Worm (Caenorhabditis elegans) whole organism, young adult: Measurements from ENCODE around the gene pcf-11.
A peak's percentile ranks its signal among the peaks of the same experiment; 100 is the strongest.

Experiments
- C06A6.2 ChIP-seq: fragments of 200-800 bp; sonication (Bioruptor generic); conservative IDR thresholded peaks from 2 replicates; pipeline ENCODE4 v1.3.6; 2022; ENCODE audit warnings: missing genetic modification characterization, missing compliant biosample characterization
- F10E7.11 ChIP-seq: sonication (generic microtip); optimal IDR thresholded peaks from 2 replicates; lab custom pipeline; 2017; ENCODE audit warnings: mild to moderate bottlenecking, missing genetic modification characterization, moderate library complexity, missing compliant biosample characterization
- F33H1.4 ChIP-seq: fragments of 200-800 bp; sonication (Bioruptor generic); IDR thresholded peaks from 2 replicates; pipeline ENCODE4 v1.3.6; 2022; ENCODE audit warnings: missing genetic modification reagents, missing genetic modification characterization, missing compliant biosample characterization
- F37B4.10 ChIP-seq: fragments of 200-800 bp; sonication (Bioruptor generic); IDR thresholded peaks from 2 replicates; pipeline ENCODE4 v1.3.6; 2022; ENCODE audit warnings: missing genetic modification characterization, missing compliant biosample characterization
- F57A8.1 ChIP-seq: fragments of 200-800 bp; sonication (Bioruptor generic); optimal IDR thresholded peaks from 2 replicates; lab custom pipeline; 2018; ENCODE audit warnings: mild to moderate bottlenecking, missing genetic modification characterization, moderate library complexity, missing compliant biosample characterization
- K11D2.4 ChIP-seq: fragments of 200-800 bp; sonication (Bioruptor generic); IDR thresholded peaks from 2 replicates; pipeline ENCODE4 v1.3.6; 2022; ENCODE audit warnings: missing genetic modification reagents, missing genetic modification characterization, missing compliant biosample characterization
- K12H6.12 ChIP-seq: fragments of 200-800 bp; sonication (Bioruptor generic); optimal IDR thresholded peaks from 2 replicates; lab custom pipeline; 2018; ENCODE audit warnings: mild to moderate bottlenecking, missing genetic modification characterization, missing compliant biosample characterization
- Y53F4B.3 ChIP-seq: fragments of 200-800 bp; sonication (Bioruptor generic); IDR thresholded peaks from 2 replicates; pipeline ENCODE4 v1.3.6; 2022; ENCODE audit warnings: missing genetic modification reagents, missing genetic modification characterization, missing compliant biosample characterization
- Y53G8AR.9 ChIP-seq: fragments of 200-800 bp; sonication (Bioruptor generic); conservative IDR thresholded peaks from 2 replicates; pipeline ENCODE4 v1.3.6; 2022; ENCODE audit warnings: missing genetic modification reagents, missing genetic modification characterization, missing compliant biosample characterization
- Y56A3A.18 ChIP-seq: fragments of 200-800 bp; sonication (Bioruptor generic); IDR thresholded peaks from 2 replicates; pipeline ENCODE4 v1.3.6; 2022; ENCODE audit warnings: missing genetic modification reagents, missing genetic modification characterization, missing compliant biosample characterization
- ZK185.1 ChIP-seq: sonication (generic microtip); optimal IDR thresholded peaks from 2 replicates; lab custom pipeline; 2016; ENCODE audit warnings: mild to moderate bottlenecking, missing genetic modification characterization, missing compliant biosample characterization; ENCODE audit not compliant: poor library complexity, severe bottlenecking
- aptf-2 ChIP-seq: fragments of 200-800 bp; sonication (Bioruptor generic); conservative IDR thresholded peaks from 2 replicates; pipeline ENCODE4 v1.3.6; 2022; ENCODE audit warnings: missing genetic modification reagents, missing genetic modification characterization, missing compliant biosample characterization
- bed-1 ChIP-seq: fragments of 200-800 bp; sonication (Bioruptor generic); IDR thresholded peaks from 2 replicates; pipeline ENCODE4 v1.3.6; 2022; ENCODE audit warnings: missing genetic modification reagents, missing genetic modification characterization, missing compliant biosample characterization
- bed-2 ChIP-seq: fragments of 200-800 bp; sonication (Bioruptor generic); IDR thresholded peaks from 2 replicates; pipeline ENCODE4 v1.3.6; 2022; ENCODE audit warnings: missing genetic modification reagents, missing genetic modification characterization, missing compliant biosample characterization
- cebp-2 ChIP-seq: fragments of 200-800 bp; sonication (Bioruptor generic); IDR thresholded peaks from 2 replicates; pipeline ENCODE4 v1.3.6; 2022; ENCODE audit warnings: missing genetic modification characterization, missing compliant biosample characterization
- ceh-27 ChIP-seq: fragments of 200-800 bp; sonication (Bioruptor generic); optimal IDR thresholded peaks from 2 replicates; lab custom pipeline; 2018; ENCODE audit warnings: mild to moderate bottlenecking, missing genetic modification characterization, moderate library complexity, missing compliant biosample characterization
- chd-7 ChIP-seq: sonication (generic microtip); optimal IDR thresholded peaks from 2 replicates; lab custom pipeline; 2016; ENCODE audit warnings: mild to moderate bottlenecking, missing genetic modification characterization, moderate library complexity, missing compliant biosample characterization
- dox-1 ChIP-seq: fragments of 200-800 bp; sonication (Bioruptor generic); IDR thresholded peaks from 2 replicates; pipeline ENCODE4 v1.3.6; 2022; ENCODE audit warnings: missing genetic modification reagents, missing genetic modification characterization, missing compliant biosample characterization
- dpff-1 ChIP-seq: sonication (generic microtip); optimal IDR thresholded peaks from 2 replicates; lab custom pipeline; 2017; ENCODE audit warnings: mild to moderate bottlenecking, missing genetic modification characterization, missing compliant biosample characterization
- dpl-1 ChIP-seq: fragments of 150-350 bp; optimal IDR thresholded peaks from 2 replicates; lab custom pipeline; 2014; ENCODE audit warnings: missing biosample characterization, missing genetic modification reagents, missing genetic modification characterization
- egrh-3 ChIP-seq: fragments of 200-800 bp; sonication (Bioruptor generic); IDR thresholded peaks from 2 replicates; pipeline ENCODE4 v1.3.6; 2022; ENCODE audit warnings: missing genetic modification reagents, missing genetic modification characterization, missing compliant biosample characterization
- hmg-1.2 ChIP-seq: fragments of 200-800 bp; sonication (Bioruptor generic); IDR thresholded peaks from 2 replicates; pipeline ENCODE4 v1.3.6; 2022; ENCODE audit warnings: missing genetic modification reagents, missing genetic modification characterization, missing compliant biosample characterization
- let-607 ChIP-seq, 2 experiments: fragments of 200-800 bp in 1 of 2; sonication (Bioruptor generic) in 1 of 2; sonication (generic microtip) in 1 of 2; optimal IDR thresholded peaks; 2 replicates each; lab custom pipeline; 2016 to 2018; ENCODE audit warnings: mild to moderate bottlenecking in 2 of 2, missing compliant biosample characterization in 2 of 2, missing genetic modification characterization in 2 of 2, moderate library complexity in 2 of 2, missing genotype in 1 of 2
- lin-54 ChIP-seq: fragments of 200-800 bp; sonication (Bioruptor generic); optimal IDR thresholded peaks from 2 replicates; lab custom pipeline; 2018; ENCODE audit warnings: mild to moderate bottlenecking, missing genetic modification characterization, missing compliant biosample characterization
- lsl-1 ChIP-seq: fragments of 200-800 bp; sonication (Bioruptor generic); optimal IDR thresholded peaks from 2 replicates; lab custom pipeline; 2018; ENCODE audit warnings: mild to moderate bottlenecking, missing genetic modification characterization, moderate library complexity, missing compliant biosample characterization
- madf-6 ChIP-seq: fragments of 200-800 bp; sonication (Bioruptor generic); IDR thresholded peaks from 2 replicates; pipeline ENCODE4 v1.3.6; 2022; ENCODE audit warnings: missing genetic modification reagents, missing genetic modification characterization, missing compliant biosample characterization
- madf-8 ChIP-seq: fragments of 200-800 bp; sonication (Bioruptor generic); conservative IDR thresholded peaks from 2 replicates; pipeline ENCODE4 v1.3.6; 2022; ENCODE audit warnings: missing genetic modification reagents, missing genetic modification characterization, missing compliant biosample characterization
- mcd-1 ChIP-seq: fragments of 200-800 bp; sonication (Bioruptor generic); IDR thresholded peaks from 2 replicates; pipeline ENCODE4 v1.3.6; 2022; ENCODE audit warnings: missing genetic modification reagents, missing genetic modification characterization, missing compliant biosample characterization
- nfya-1 ChIP-seq: sonication (generic microtip); optimal IDR thresholded peaks from 2 replicates; lab custom pipeline; 2017; ENCODE audit warnings: antibody characterized with exemption, missing compliant biosample characterization, missing genetic modification characterization, borderline replicate concordance; ENCODE audit not compliant: insufficient read depth
- nfya-2 ChIP-seq: fragments of 200-800 bp; sonication (Bioruptor generic); IDR thresholded peaks from 2 replicates; pipeline ENCODE4 v1.3.6; 2022; ENCODE audit warnings: missing genetic modification reagents, missing genetic modification characterization, missing compliant biosample characterization
- nhr-27 ChIP-seq: fragments of 200-800 bp; sonication (Bioruptor generic); optimal IDR thresholded peaks from 2 replicates; lab custom pipeline; 2018; ENCODE audit warnings: mild to moderate bottlenecking, missing genetic modification characterization, moderate library complexity, missing compliant biosample characterization
- pbrm-1 ChIP-seq: fragments of 200-800 bp; sonication (Bioruptor generic); IDR thresholded peaks from 2 replicates; pipeline ENCODE4 v1.3.6; 2022; ENCODE audit warnings: missing genetic modification reagents, missing genetic modification characterization, missing compliant biosample characterization
- rcor-1 ChIP-seq: fragments of 200-800 bp; sonication (Bioruptor generic); IDR thresholded peaks from 2 replicates; pipeline ENCODE4 v1.3.6; 2022; ENCODE audit warnings: missing genetic modification reagents, missing genetic modification characterization, missing compliant biosample characterization
- snpc-1.3 ChIP-seq: sonication (generic microtip); optimal IDR thresholded peaks from 2 replicates; lab custom pipeline; 2017; ENCODE audit warnings: missing genetic modification characterization, mild to moderate bottlenecking, missing compliant biosample characterization, antibody characterized with exemption, moderate library complexity, missing genotype, missing genetic modification reagents; ENCODE audit not compliant: insufficient read depth
- snpc-4 ChIP-seq, 5 experiments: fragments of 150-350 bp in 1 of 5; sonication (generic microtip) in 4 of 5; optimal IDR thresholded peaks; 2 replicates each; lab custom pipeline; 2014 to 2018; ENCODE audit warnings: missing genetic modification characterization in 5 of 5, missing biosample characterization in 3 of 5, antibody characterized with exemption in 2 of 5, mild to moderate bottlenecking in 2 of 5, missing compliant biosample characterization in 2 of 5, missing genotype in 2 of 5, moderate library complexity in 2 of 5, missing genetic modification reagents in 1 of 5
- sptf-2 ChIP-seq: fragments of 200-800 bp; sonication (Bioruptor generic); optimal IDR thresholded peaks from 2 replicates; lab custom pipeline; 2018; ENCODE audit warnings: mild to moderate bottlenecking, missing genetic modification characterization, missing compliant biosample characterization
- unc-130 ChIP-seq: sonication (generic microtip); optimal IDR thresholded peaks from 2 replicates; lab custom pipeline; 2016; ENCODE audit warnings: missing genetic modification reagents, missing genetic modification characterization, missing compliant biosample characterization
- xnd-1 ChIP-seq: sonication (generic microtip); optimal IDR thresholded peaks from 2 replicates; lab custom pipeline; 2016; ENCODE audit warnings: missing genotype, missing genetic modification reagents, missing genetic modification characterization, missing compliant biosample characterization
- zfh-2 ChIP-seq: fragments of 200-800 bp; sonication (Bioruptor generic); conservative IDR thresholded peaks from 2 replicates; pipeline ENCODE4 v1.3.6; 2022; ENCODE audit warnings: missing genetic modification reagents, missing genetic modification characterization, missing compliant biosample characterization
- ztf-18 ChIP-seq: sonication (generic microtip); optimal IDR thresholded peaks from 2 replicates; lab custom pipeline; 2016; ENCODE audit warnings: missing genotype, mild to moderate bottlenecking, missing genetic modification characterization, missing compliant biosample characterization
- ztf-25 ChIP-seq: fragments of 200-800 bp; sonication (Bioruptor generic); IDR thresholded peaks from 2 replicates; pipeline ENCODE4 v1.3.6; 2022; ENCODE audit warnings: missing genetic modification reagents, missing genetic modification characterization, missing compliant biosample characterization
- ztf-26 ChIP-seq: sonication (generic microtip); optimal IDR thresholded peaks from 2 replicates; lab custom pipeline; 2017; ENCODE audit warnings: missing genetic modification characterization, missing compliant biosample characterization
- ztf-28 ChIP-seq: fragments of 200-800 bp; sonication (Bioruptor generic); IDR thresholded peaks from 2 replicates; pipeline ENCODE4 v1.3.6; 2022; ENCODE audit warnings: missing genetic modification reagents, missing genetic modification characterization, missing compliant biosample characterization
- ztf-3 ChIP-seq: fragments of 200-800 bp; sonication (Bioruptor generic); optimal IDR thresholded peaks from 2 replicates; lab custom pipeline; 2018; ENCODE audit warnings: mild to moderate bottlenecking, missing genetic modification characterization, missing compliant biosample characterization

pcf-11 gene

ce11 chrIII:4987666-4988065 lies 37.0 kb upstream of the pcf-11 start:
- TF ChIP-seq madf-8 (GFP tag; lab: Robert Waterston, UW) (peak; percentile 62), F33H1.4 (GFP tag; lab: Robert Waterston, UW) (peak; percentile 85), madf-6 (GFP tag; lab: Robert Waterston, UW) (peak; percentile 84), bed-1 (GFP tag; lab: Robert Waterston, UW) (no peak), F57A8.1 (no peak), nfya-1 (no peak), unc-130 (GFP tag; lab: Kevin White, UChicago) (no peak), F37B4.10 (no peak), sptf-2 (GFP tag; lab: Kevin White, UChicago) (no peak), K12H6.12 (no peak), K11D2.4 (GFP tag; lab: Robert Waterston, UW) (no peak), dox-1 (GFP tag; lab: Robert Waterston, UW) (no peak), snpc-1.3 (tag; lab: Kevin White, UChicago) (no peak), lsl-1 (peak; percentile 92), dpl-1 (GFP tag; lab: Kevin White, UChicago) (no peak), xnd-1 (tag; lab: Kevin White, UChicago) (peak; percentile 81), ZK185.1 (tag; lab: Kevin White, UChicago) (no peak), lin-54 (GFP tag; lab: Kevin White, UChicago) (peak; percentile 7)

- peak; percentile 82 for TF ChIP-seq aptf-2
- TF ChIP-seq hmg-1.2 (GFP tag; lab: Robert Waterston, UW) = peak; percentile 64
- peak in 1 of 2 experiments; percentile 43 for TF ChIP-seq let-607 (tag; optimal IDR thresholded peaks at IDR 0.05; lab: Kevin White, UChicago)
- TF ChIP-seq dpff-1 = no peak
- no peak for TF ChIP-seq K11D2.4 (GFP tag; lab: Robert Waterston, UW)
These were observed 26.4 kb upstream of the pcf-11 start, which contains the start of gene tmem-131 for ce11 chrIII:4998111-4998859. TSS of gene tmem-131 (minus strand) at chrIII:4998161.

DNA sequence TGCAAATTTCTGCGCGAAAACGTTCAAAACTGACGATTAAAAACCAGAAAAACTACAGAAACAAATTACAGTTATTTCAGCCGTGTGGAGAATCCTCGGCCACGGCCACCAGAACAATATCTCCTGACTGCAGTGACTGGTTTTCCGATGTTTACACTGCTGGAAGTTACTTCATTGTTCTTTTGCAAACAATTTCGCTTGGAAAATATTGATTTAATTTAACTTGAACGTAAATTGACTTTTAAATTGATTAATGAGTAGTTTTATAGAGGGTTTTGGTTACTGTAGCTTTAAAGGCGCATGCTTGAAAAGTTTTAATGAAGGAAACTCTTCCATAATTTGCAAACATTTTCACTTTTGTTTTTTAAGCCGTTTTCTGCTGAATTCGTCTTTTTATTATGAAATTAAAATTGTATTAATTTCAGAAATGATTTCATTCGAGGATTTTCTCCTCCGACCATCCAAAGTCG lies 25.7 kb upstream of the pcf-11 start, which contains the start of gene smcr-8:
Gene smcr-8 (plus strand): TSS at position 420 of the 470 bp plus-strand sequence.
- no peak for TF ChIP-seq ztf-26 (tag; lab: Kevin White, UChicago)
- TF ChIP-seq ztf-28 = 0 out of 2 replicates have a peak, but pooled peaks have one; percentile 75
- peak; percentile 72 for TF ChIP-seq ztf-18 (tag; lab: Kevin White, UChicago)
- no peak for TF ChIP-seq snpc-4 (GFP tag; optimal IDR thresholded peaks at IDR 0.05; lab: Kevin White, UChicago)
- no peak for TF ChIP-seq snpc-4 (tag; optimal IDR thresholded peaks at IDR 0.05; lab: Kevin White, UChicago)
- no peak for TF ChIP-seq cebp-2
- no peak for TF ChIP-seq dpff-1
- no peak for TF ChIP-seq F10E7.11 (tag; lab: Kevin White, UChicago)
- no peak for TF ChIP-seq nhr-27 (tag; lab: Kevin White, UChicago)
- TF ChIP-seq bed-2 (GFP tag; lab: Robert Waterston, UW) = peak; percentile 70
- peak; percentile 69 for TF ChIP-seq madf-8 (GFP tag; lab: Robert Waterston, UW)
- no peak for TF ChIP-seq Y56A3A.18 (GFP tag; lab: Robert Waterston, UW)
- TF ChIP-seq chd-7 (tag; lab: Kevin White, UChicago) = no peak
- no peak for TF ChIP-seq mcd-1
- TF ChIP-seq C06A6.2 = no peak
- no peak for TF ChIP-seq Y53G8AR.9 (GFP tag; lab: Robert Waterston, UW)
- TF ChIP-seq nfya-2 (GFP tag; lab: Robert Waterston, UW) = no peak
- no peak for TF ChIP-seq zfh-2 (GFP tag; lab: Robert Waterston, UW)
- no peak for TF ChIP-seq ztf-25
- TF ChIP-seq ztf-3 (GFP tag; lab: Kevin White, UChicago) = no peak
- peak; percentile 49 for TF ChIP-seq ceh-27
- no peak for TF ChIP-seq egrh-3 (GFP tag; lab: Robert Waterston, UW)
- no peak for TF ChIP-seq Y53F4B.3
- no peak for TF ChIP-seq rcor-1 (GFP tag; lab: Robert Waterston, UW)
- TF ChIP-seq pbrm-1 = no peak
